Worm (Caenorhabditis elegans) whole organism, L4 larva: ENCODE data around the gene C35A11.3.
A peak's percentile ranks its signal among the peaks of the same experiment; 100 is the strongest.

Experiments
- daf-19 ChIP-seq: fragments of 200-800 bp; sonication (Bioruptor generic); conservative IDR thresholded peaks from 2 replicates; pipeline ENCODE4 v1.3.6; 2022; ENCODE audit warnings: missing genetic modification characterization, missing compliant biosample characterization
- nhr-77 ChIP-seq: fragments of 150-350 bp; optimal IDR thresholded peaks from 2 replicates; lab custom pipeline; 2014; ENCODE audit warnings: missing biosample characterization, missing genetic modification characterization

DNA sequence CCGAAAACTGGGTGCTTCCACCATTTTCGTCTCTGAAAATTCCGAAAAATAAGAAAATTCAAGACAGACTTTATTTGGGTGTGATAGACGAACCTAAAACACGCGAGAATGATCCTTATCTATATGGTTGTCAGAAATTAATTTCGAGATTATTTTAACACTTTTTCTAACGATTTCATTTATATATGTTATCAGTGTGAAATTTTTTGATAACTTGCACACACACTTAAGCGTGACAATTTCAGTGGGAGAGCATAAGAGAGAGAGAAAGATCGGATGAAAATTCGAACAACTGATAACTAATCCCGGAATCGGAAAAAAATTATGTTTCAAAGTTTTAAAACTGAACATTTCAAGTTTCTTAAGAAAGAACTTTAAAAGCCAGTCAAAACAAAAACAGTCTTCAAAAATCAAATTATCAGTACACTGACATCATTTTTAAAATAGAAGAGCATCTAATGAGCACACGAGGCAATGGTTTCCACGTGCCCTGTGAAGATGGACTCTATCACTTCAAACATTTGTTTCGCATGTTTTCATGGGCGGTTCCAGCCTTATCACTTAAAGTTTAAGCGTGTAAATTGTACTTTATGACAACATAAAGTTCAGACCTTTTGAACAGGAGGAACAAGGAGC is 20.9 kb downstream of the C35A11.3 start, which contains the start of gene C35A11.4:
- TF ChIP-seq daf-19 (GFP tag; lab: Robert Waterston, UW) (no peak), nhr-77 (tag; lab: Kevin White, UChicago) (peak; percentile 73)
